Fruit fly (Drosophila melanogaster): Measurements from ENCODE around the gene CG7130.

The CG7130 gene

DNA sequence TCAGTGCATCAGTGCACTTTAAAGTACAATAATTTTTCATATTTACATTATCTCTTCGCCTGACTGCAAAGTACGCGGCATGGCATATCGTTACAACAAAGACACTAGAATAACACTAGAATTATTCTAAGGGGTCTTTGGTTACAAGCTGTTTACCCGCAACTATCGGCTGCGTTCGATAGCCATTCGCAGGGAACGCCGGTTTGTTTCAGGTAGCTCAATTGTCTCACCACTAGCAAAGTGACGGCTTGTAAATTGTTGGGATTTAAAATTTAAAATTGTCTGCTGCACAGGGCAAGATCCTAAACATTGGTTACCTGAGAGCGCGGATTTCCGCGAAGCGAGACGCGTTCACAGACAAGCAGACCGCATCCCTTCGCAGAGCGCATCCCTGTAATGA is 9.9 kb downstream of the CG7130 start, which contains the start of gene CG14561:
Gene CG14561, plus strand, starts transcription at position 214 of the 400 bp plus-strand sequence.
- TF ChIP-seq Doc3 (GFP tag; IDR thresholded peaks at IDR 0.05; ENCODE audit: partially characterized antibody) (peak; percentile 88), CG3407 (GFP tag; optimal IDR thresholded peaks at IDR 0.05) (no peak), mld (GFP tag; IDR thresholded peaks at IDR 0.05; ENCODE audit: partially characterized antibody) (peak; percentile 92), corto (GFP tag; optimal IDR thresholded peaks at IDR 0.05) (no peak), CG10366 (GFP tag; IDR thresholded peaks at IDR 0.05) (no peak), Dek (tag; optimal IDR thresholded peaks at IDR 0.05) (no peak), Camta (GFP tag; optimal IDR thresholded peaks at IDR 0.05) (no peak), CG13624 (GFP tag; optimal IDR thresholded peaks at IDR 0.05) (peak; percentile 3), cas (GFP tag; IDR thresholded peaks at IDR 0.05) (peak; percentile 34; the same call in 1 of the 2 replicates), eyg (GFP tag; optimal IDR thresholded peaks at IDR 0.05) (peak; percentile 13), HmgZ (tag; optimal IDR thresholded peaks at IDR 0.05) (peak; percentile 39), CG8944 (GFP tag; optimal IDR thresholded peaks at IDR 0.05) (no peak), yki (optimal IDR thresholded peaks at IDR 0.05) (peak; percentile 3), Rfx (GFP tag; IDR thresholded peaks at IDR 0.05) (peak; percentile 64), Chrac-16 (GFP tag; optimal IDR thresholded peaks at IDR 0.05) (peak; percentile 9), Vsx1 (GFP tag; optimal IDR thresholded peaks at IDR 0.05) (no peak), CG14710 (tag; optimal IDR thresholded peaks at IDR 0.05) (peak; percentile 54), fu2 (GFP tag; optimal IDR thresholded peaks at IDR 0.05) (peak; percentile 22), hbn (GFP tag; IDR thresholded peaks at IDR 0.05; ENCODE audit: partially characterized antibody) (peak; percentile 89), Sin3A (optimal IDR thresholded peaks at IDR 0.05) (peak; percentile 69), NFAT (GFP tag; IDR thresholded peaks at IDR 0.05) (no peak), Mes4 (GFP tag; optimal IDR thresholded peaks at IDR 0.05) (no peak), Hmr (GFP tag; optimal IDR thresholded peaks at IDR 0.05) (peak; percentile 22), zfh1 (GFP tag; IDR thresholded peaks at IDR 0.05) (peak; percentile 31; the same call in 1 of the 3 replicates), CG1647 (GFP tag; optimal IDR thresholded peaks at IDR 0.05) (peak; percentile 18), YL-1 (GFP tag; optimal IDR thresholded peaks at IDR 0.05) (peak; percentile 28), CG12659 (GFP tag; optimal IDR thresholded peaks at IDR 0.05) (peak; percentile 54), C15 (GFP tag; IDR thresholded peaks at IDR 0.05) (no peak), CG14860 (GFP tag; IDR thresholded peaks at IDR 0.05; ENCODE audit: partially characterized antibody) (peak; percentile 92), prd (optimal IDR thresholded peaks at IDR 0.05) (no peak), prd (GFP tag; IDR thresholded peaks at IDR 0.05) (peak; percentile 26; the same call in 1 of the 3 replicates), CG30403 (GFP tag; optimal IDR thresholded peaks at IDR 0.05) (peak; percentile 23), her (GFP tag; optimal IDR thresholded peaks at IDR 0.05) (peak; percentile 40), Hey (tag; optimal IDR thresholded peaks at IDR 0.05) (no peak), wdn (GFP tag; IDR thresholded peaks at IDR 0.05) (no peak), CG6689 (GFP tag; IDR thresholded peaks at IDR 0.05) (no peak), sisA (GFP tag; IDR thresholded peaks at IDR 0.05) (peak; percentile 22; the same call in 1 of the 2 replicates), shn (GFP tag; optimal IDR thresholded peaks at IDR 0.05) (peak; percentile 29), E2f2 (GFP tag; IDR thresholded peaks at IDR 0.05) (peak; percentile 78), cad (GFP tag; optimal IDR thresholded peaks at IDR 0.05) (peak; percentile 50), Six4 (GFP tag; optimal IDR thresholded peaks at IDR 0.05) (no peak), CG12071 (GFP tag; optimal IDR thresholded peaks at IDR 0.05) (no peak), CG4360 (GFP tag; IDR thresholded peaks at IDR 0.05) (peak; percentile 75), cato (GFP tag; optimal IDR thresholded peaks at IDR 0.05; ENCODE audit: borderline replicate concordance) (no peak), Mad (GFP tag; optimal IDR thresholded peaks at IDR 0.05) (no peak), CG2889 (GFP tag; IDR thresholded peaks at IDR 0.05) (no peak), hb (GFP tag; IDR thresholded peaks at IDR 0.05; ENCODE audit: partially characterized antibody) (peak; percentile 88), CG33213 (GFP tag; optimal IDR thresholded peaks at IDR 0.05) (peak; percentile 64), dm (GFP tag; optimal IDR thresholded peaks at IDR 0.05) (peak; percentile 18), sens (GFP tag) (peak; percentile 91), CG9727 (GFP tag; optimal IDR thresholded peaks at IDR 0.05) (peak; percentile 12), CG31441 (GFP tag; IDR thresholded peaks at IDR 0.05) (no peak), CG3995 (GFP tag; optimal IDR thresholded peaks at IDR 0.05) (peak; percentile 25)

All from whole organism, embryonic.